Worm (Caenorhabditis elegans): ENCODE measurements around the gene slcr-46.3.
A peak's percentile ranks its signal among the peaks of the same experiment; 100 is the strongest.

slcr-46.3 gene

ce11 chrV:9730743-9731706 lies 7.1 kb upstream of the slcr-46.3 start (continued):
- peak; percentile 98 for TF ChIP-seq K12H6.12 (tag; optimal IDR thresholded peaks at IDR 0.05)
- TF ChIP-seq attf-5 (GFP tag; optimal IDR thresholded peaks at IDR 0.05): peak; percentile 98
- 0 out of 2 replicates have a peak, but pooled peaks have one; percentile 46 for TF ChIP-seq ztf-25 (GFP tag; IDR thresholded peaks at IDR 0.05)
- TF ChIP-seq egl-44 (GFP tag; IDR thresholded peaks at IDR 0.05): peak; percentile 71; the same call in 1 of the 2 replicates
- TF ChIP-seq nfyb-1 (GFP tag; IDR thresholded peaks at IDR 0.05): peak; percentile 95
- no peak for TF ChIP-seq xnd-1 (tag; optimal IDR thresholded peaks at IDR 0.05)
- 0 out of 2 replicates have a peak, but pooled peaks have one; percentile 13 for TF ChIP-seq egl-18 (GFP tag; IDR thresholded peaks at IDR 0.05)
- TF ChIP-seq dpl-1 (GFP tag; optimal IDR thresholded peaks at IDR 0.05): no peak
- peak; percentile 78 for TF ChIP-seq B0035.1 (tag; optimal IDR thresholded peaks at IDR 0.05)
- TF ChIP-seq mes-4 (tag; optimal IDR thresholded peaks at IDR 0.05): no peak
- peak; percentile 97 for TF ChIP-seq nhr-80 (tag; optimal IDR thresholded peaks at IDR 0.05)
- TF ChIP-seq hlh-26 (GFP tag; conservative IDR thresholded peaks at IDR 0.05): no peak
- no peak for TF ChIP-seq zim-3 (tag; optimal IDR thresholded peaks at IDR 0.05)
- TF ChIP-seq efl-1 (GFP tag; optimal IDR thresholded peaks at IDR 0.05): no peak
- TF ChIP-seq sptf-2 (GFP tag; optimal IDR thresholded peaks at IDR 0.05): no peak
- TF ChIP-seq mel-28 (tag; optimal IDR thresholded peaks at IDR 0.05; ENCODE audit: borderline replicate concordance): peak; percentile 14
- peak; percentile 63 for TF ChIP-seq rcor-1 (GFP tag; IDR thresholded peaks at IDR 0.05)
- peak; percentile 81 for TF ChIP-seq ekl-4 (GFP tag; IDR thresholded peaks at IDR 0.05)
- peak; percentile 90 for TF ChIP-seq ztf-26 (tag; optimal IDR thresholded peaks at IDR 0.05)
- no peak for TF ChIP-seq sdz-38 (tag; optimal IDR thresholded peaks at IDR 0.05)
- TF ChIP-seq rec-8 (tag; optimal IDR thresholded peaks at IDR 0.05): peak in 1 of 2 experiments; percentile 2
- TF ChIP-seq ceh-40 (GFP tag; IDR thresholded peaks at IDR 0.05): no peak
- no peak for TF ChIP-seq dpff-1 (tag; optimal IDR thresholded peaks at IDR 0.05)
- no peak for TF ChIP-seq F23B12.7 (tag; optimal IDR thresholded peaks at IDR 0.05; ENCODE audit: insufficient read depth)
- no peak for TF ChIP-seq nfya-1 (tag; optimal IDR thresholded peaks at IDR 0.05; ENCODE audit: borderline replicate concordance, insufficient read depth)
- TF ChIP-seq ztf-28 (GFP tag; IDR thresholded peaks at IDR 0.05): 0 out of 2 replicates have a peak, but pooled peaks have one; percentile 4
- peak; percentile 59 for TF ChIP-seq athp-1 (tag; optimal IDR thresholded peaks at IDR 0.05)
- peak; percentile 50; the same call in 1 of the 2 replicates for TF ChIP-seq C17E4.6 (GFP tag; IDR thresholded peaks at IDR 0.05)
- TF ChIP-seq somi-1 (GFP tag; optimal IDR thresholded peaks at IDR 0.05): peak; percentile 82
- TF ChIP-seq snpc-1.3 (tag; optimal IDR thresholded peaks at IDR 0.05; ENCODE audit: insufficient read depth): no peak
- TF ChIP-seq let-526 (GFP tag; IDR thresholded peaks at IDR 0.05): peak; percentile 88; the same call in 1 of the 2 replicates
- peak; percentile 75 for TF ChIP-seq F52B5.7 (tag; optimal IDR thresholded peaks at IDR 0.05)
- TF ChIP-seq pbrm-1 (GFP tag; IDR thresholded peaks at IDR 0.05): peak; percentile 58
- TF ChIP-seq ccch-3 (GFP tag; optimal IDR thresholded peaks at IDR 0.05): peak; percentile 18
- TF ChIP-seq lir-1 (GFP tag; conservative IDR thresholded peaks at IDR 0.05): peak; percentile 70
- TF ChIP-seq madf-8 (GFP tag; conservative IDR thresholded peaks at IDR 0.05): no peak
- TF ChIP-seq lin-35 (GFP tag; optimal IDR thresholded peaks at IDR 0.05): peak in 1 of 3 experiments; percentile 64
- peak; percentile 74; the same call in 1 of the 2 replicates for TF ChIP-seq sea-2 (GFP tag; IDR thresholded peaks at IDR 0.05)
- TF ChIP-seq F33H1.4 (GFP tag; IDR thresholded peaks at IDR 0.05): no peak
- TF ChIP-seq B0336.3 (GFP tag; IDR thresholded peaks at IDR 0.05): peak; percentile 95
- 0 out of 2 replicates have a peak, but pooled peaks have one; percentile 22 for TF ChIP-seq bed-2 (GFP tag; IDR thresholded peaks at IDR 0.05)
- no peak for TF ChIP-seq F55B11.4 (tag; optimal IDR thresholded peaks at IDR 0.05; ENCODE audit: borderline replicate concordance, insufficient read depth)
- peak; percentile 66 for TF ChIP-seq gei-17 (GFP tag; optimal IDR thresholded peaks at IDR 0.05)
- peak; percentile 32; the same call in 1 of the 2 replicates for TF ChIP-seq B0019.2 (GFP tag; conservative IDR thresholded peaks at IDR 0.05)
- TF ChIP-seq Y79H2A.3 (GFP tag; conservative IDR thresholded peaks at IDR 0.05): no peak
